Fruit fly (Drosophila melanogaster) whole organism, embryonic: ENCODE measurements around the gene CatB.

Experiments
- Blimp-1 ChIP-seq: fragments of 200-800 bp; sonication (Bioruptor generic); optimal IDR thresholded peaks from 3 replicates; lab custom pipeline; 2018; ENCODE audit warnings: missing biosample characterization, missing genetic modification characterization, mild to moderate bottlenecking, moderate library complexity, missing genetic modification reagents
- BtbVII ChIP-seq: fragments of 200-800 bp; sonication (Bioruptor generic); optimal IDR thresholded peaks from 3 replicates; lab custom pipeline; 2017; ENCODE audit warnings: missing biosample characterization, mild to moderate bottlenecking, missing genetic modification characterization
- CG11504 ChIP-seq: fragments of 200-800 bp; sonication (Bioruptor generic); optimal IDR thresholded peaks from 3 replicates; lab custom pipeline; 2019; ENCODE audit warnings: missing biosample characterization, mild to moderate bottlenecking, missing genetic modification characterization, moderate library complexity
- CG11723 ChIP-seq: fragments of 200-800 bp; sonication (Bioruptor generic); optimal IDR thresholded peaks from 2 replicates; lab custom pipeline; 2017; ENCODE audit warnings: missing biosample characterization, mild to moderate bottlenecking, missing genetic modification characterization
- CG12744 ChIP-seq: fragments of 200-800 bp; sonication (Bioruptor generic); optimal IDR thresholded peaks from 2 replicates; lab custom pipeline; 2016; ENCODE audit warnings: missing biosample characterization, missing genetic modification characterization
- CG13894 ChIP-seq: fragments of 200-800 bp; sonication (Bioruptor generic); optimal IDR thresholded peaks from 3 replicates; lab custom pipeline; 2018; ENCODE audit warnings: missing biosample characterization, mild to moderate bottlenecking, missing genetic modification characterization, moderate library complexity
- CG17361 ChIP-seq: fragments of 200-800 bp; sonication (Bioruptor generic); IDR thresholded peaks from 3 replicates; pipeline ENCODE4 v1.3.6; 2022; ENCODE audit warnings: missing biosample characterization, missing genetic modification characterization
- CG17568 ChIP-seq: fragments of 200-800 bp; sonication (Bioruptor generic); optimal IDR thresholded peaks from 2 replicates; lab custom pipeline; 2018; ENCODE audit warnings: missing biosample characterization, mild to moderate bottlenecking, missing genetic modification characterization, moderate library complexity
- CG1792 ChIP-seq: fragments of 200-800 bp; sonication (Bioruptor generic); optimal IDR thresholded peaks from 2 replicates; lab custom pipeline; 2016; ENCODE audit warnings: missing biosample characterization, missing genetic modification characterization
- CG18599 ChIP-seq: fragments of 200-800 bp; sonication (Bioruptor generic); optimal IDR thresholded peaks from 3 replicates; lab custom pipeline; 2017; ENCODE audit warnings: missing biosample characterization, missing genetic modification characterization, mild to moderate bottlenecking, moderate library complexity, missing genetic modification reagents
- CG2875 ChIP-seq: fragments of 200-800 bp; sonication (Bioruptor generic); optimal IDR thresholded peaks from 2 replicates; lab custom pipeline; 2017; ENCODE audit warnings: missing biosample characterization, mild to moderate bottlenecking, missing genetic modification characterization, missing genetic modification reagents
- CG3163 ChIP-seq: fragments of 200-800 bp; sonication (Bioruptor generic); optimal IDR thresholded peaks from 3 replicates; lab custom pipeline; 2016; ENCODE audit warnings: missing biosample characterization, missing genetic modification characterization
- CG32772 ChIP-seq: fragments of 200-800 bp; sonication (Bioruptor generic); IDR thresholded peaks from 2 replicates; pipeline ENCODE4 v1.3.6; 2022; ENCODE audit warnings: missing biosample characterization, missing genetic modification characterization
- CG33213 ChIP-seq: fragments of 200-800 bp; sonication (Bioruptor generic); optimal IDR thresholded peaks from 3 replicates; lab custom pipeline; 2016; ENCODE audit warnings: missing biosample characterization, missing genetic modification characterization
- CG4282 ChIP-seq: fragments of 200-800 bp; sonication (Bioruptor generic); optimal IDR thresholded peaks from 2 replicates; lab custom pipeline; 2016; ENCODE audit warnings: missing biosample characterization, missing genetic modification characterization
- CG7556 ChIP-seq: fragments of 200-800 bp; sonication (Bioruptor generic); optimal IDR thresholded peaks from 2 replicates; lab custom pipeline; 2017; ENCODE audit warnings: missing biosample characterization, mild to moderate bottlenecking, missing genetic modification characterization
- D ChIP-seq, 2 experiments: fragments of 200-800 bp in 1 of 2; fragments of >200 bp in 1 of 2; sonication (Bioruptor generic) in 1 of 2; optimal IDR thresholded peaks; 2 replicates in 1 of 2; 3 replicates in 1 of 2; lab custom pipeline; 2017; ENCODE audit warnings: mild to moderate bottlenecking in 1 of 2, missing biosample characterization in 1 of 2, missing genetic modification characterization in 1 of 2, missing genetic modification reagents in 1 of 2
- D19A ChIP-seq: fragments of 200-800 bp; optimal IDR thresholded peaks from 3 replicates; lab custom pipeline; 2019; ENCODE audit warnings: missing biosample characterization, mild to moderate bottlenecking, missing genetic modification characterization, moderate library complexity
- Deaf1 ChIP-seq: fragments of 200-800 bp; optimal IDR thresholded peaks from 3 replicates; lab custom pipeline; 2019; ENCODE audit warnings: missing biosample characterization, mild to moderate bottlenecking, missing genetic modification characterization, moderate library complexity
- Fer3 ChIP-seq: fragments of 200-800 bp; sonication (Bioruptor generic); optimal IDR thresholded peaks from 2 replicates; lab custom pipeline; 2018; ENCODE audit warnings: missing biosample characterization, mild to moderate bottlenecking, missing genetic modification characterization, moderate library complexity
- Hey ChIP-seq: fragments of 200-800 bp; sonication (Bioruptor generic); optimal IDR thresholded peaks from 3 replicates; lab custom pipeline; 2018; ENCODE audit warnings: missing biosample characterization, mild to moderate bottlenecking, missing genetic modification characterization
- HmgZ ChIP-seq: fragments of 200-800 bp; sonication (Bioruptor generic); optimal IDR thresholded peaks from 2 replicates; lab custom pipeline; 2018; ENCODE audit warnings: missing biosample characterization, mild to moderate bottlenecking, missing genetic modification characterization
- MBD-R2 ChIP-seq: fragments of 200-800 bp; sonication (Bioruptor generic); IDR thresholded peaks from 2 replicates; pipeline ENCODE4 v1.3.6; 2022; ENCODE audit warnings: missing biosample characterization, missing genetic modification characterization
- Rfx ChIP-seq: fragments of 200-800 bp; sonication (Bioruptor generic); IDR thresholded peaks from 2 replicates; pipeline ENCODE4 v1.3.6; 2022; ENCODE audit warnings: missing biosample characterization, missing genetic modification characterization
- ap ChIP-seq: fragments of 200-800 bp; sonication (Bioruptor generic); IDR thresholded peaks from 2 replicates; pipeline ENCODE4 v1.3.6; 2022; ENCODE audit warnings: missing biosample characterization, missing genetic modification characterization
- bsh ChIP-seq, 2 experiments: fragments of 200-800 bp; sonication (Bioruptor generic); optimal IDR thresholded peaks; 2 replicates each; lab custom pipeline; 2017 to 2018; ENCODE audit warnings: mild to moderate bottlenecking in 2 of 2, missing biosample characterization in 2 of 2, missing genetic modification characterization in 2 of 2, moderate library complexity in 1 of 2
- crol ChIP-seq: fragments of 200-800 bp; sonication (Bioruptor generic); IDR thresholded peaks from 2 replicates; pipeline ENCODE4 v1.3.6; 2022; ENCODE audit warnings: missing biosample characterization, missing genetic modification characterization
- dm ChIP-seq: fragments of 200-800 bp; sonication (Bioruptor generic); optimal IDR thresholded peaks from 3 replicates; lab custom pipeline; 2016; ENCODE audit warnings: missing biosample characterization, missing genetic modification characterization
- eve ChIP-seq, 2 experiments: fragments of >200 bp; optimal IDR thresholded peaks; 2 replicates each; lab custom pipeline; 2017; ENCODE audit warnings: missing biosample characterization in 2 of 2, missing genetic modification characterization in 2 of 2
- fd64A ChIP-seq: fragments of 200-800 bp; sonication (Bioruptor generic); optimal IDR thresholded peaks from 3 replicates; lab custom pipeline; 2018; ENCODE audit warnings: missing biosample characterization, mild to moderate bottlenecking, missing genetic modification characterization
- grn ChIP-seq: fragments of 200-800 bp; sonication (Bioruptor generic); optimal IDR thresholded peaks from 3 replicates; lab custom pipeline; 2017; ENCODE audit warnings: missing biosample characterization, missing genetic modification characterization
- hkb ChIP-seq, 2 experiments: fragments of 200-800 bp in 1 of 2; fragments of >200 bp in 1 of 2; sonication (Bioruptor generic) in 1 of 2; IDR thresholded peaks in 1 of 2; optimal IDR thresholded peaks in 1 of 2; 2 replicates each; pipeline versions ENCODE4 v1.3.6 to Lab custom; 2017 to 2022; ENCODE audit warnings: missing biosample characterization in 1 of 2, missing genetic modification characterization in 1 of 2
- hth ChIP-seq: fragments of >200 bp; optimal IDR thresholded peaks from 2 replicates; lab custom pipeline; 2017; ENCODE audit warnings: inconsistent platforms
- maf-S ChIP-seq: fragments of 200-800 bp; sonication (Bioruptor generic); optimal IDR thresholded peaks from 2 replicates; lab custom pipeline; 2016; ENCODE audit warnings: missing biosample characterization, missing genetic modification characterization
- mirr ChIP-seq: fragments of 200-800 bp; sonication (Bioruptor generic); optimal IDR thresholded peaks from 3 replicates; lab custom pipeline; 2018; ENCODE audit warnings: missing biosample characterization, mild to moderate bottlenecking, missing genetic modification characterization
- onecut ChIP-seq: fragments of 200-800 bp; sonication (Bioruptor generic); IDR thresholded peaks from 2 replicates; pipeline ENCODE4 v1.3.6; 2022; ENCODE audit warnings: missing biosample characterization, missing genetic modification characterization
- pros ChIP-seq: fragments of 200-800 bp; sonication (Bioruptor generic); optimal IDR thresholded peaks from 3 replicates; lab custom pipeline; 2019; ENCODE audit warnings: missing biosample characterization, mild to moderate bottlenecking, missing genetic modification characterization, moderate library complexity
- psq ChIP-seq: fragments of 200-800 bp; sonication (Bioruptor generic); optimal IDR thresholded peaks from 2 replicates; lab custom pipeline; 2017; ENCODE audit warnings: missing biosample characterization, missing genetic modification characterization
- schlank ChIP-seq: fragments of 200-800 bp; sonication (Bioruptor generic); optimal IDR thresholded peaks from 2 replicates; lab custom pipeline; 2018; ENCODE audit warnings: missing biosample characterization, mild to moderate bottlenecking, missing genetic modification characterization
- sens ChIP-seq: fragments of 200-800 bp; sonication (Bioruptor generic); peaks from one replicate; lab custom pipeline; 2016; ENCODE audit warnings: missing biosample characterization, missing genetic modification characterization
- seq ChIP-seq: fragments of 200-800 bp; sonication (Bioruptor generic); IDR thresholded peaks from 2 replicates; pipeline ENCODE4 v1.3.6; 2022; ENCODE audit warnings: missing biosample characterization, missing genetic modification characterization
- slbo ChIP-seq: fragments of 200-800 bp; sonication (Bioruptor generic); IDR thresholded peaks from 2 replicates; pipeline ENCODE4 v1.3.6; 2022; ENCODE audit warnings: missing biosample characterization, missing genetic modification characterization
- so ChIP-seq: fragments of 200-800 bp; sonication (Bioruptor generic); IDR thresholded peaks from 3 replicates; pipeline ENCODE4 v1.3.6; 2022; ENCODE audit warnings: missing biosample characterization, missing genetic modification characterization
- stc ChIP-seq: fragments of 200-800 bp; sonication (Bioruptor generic); IDR thresholded peaks from 2 replicates; pipeline ENCODE4 v1.3.6; 2022; ENCODE audit warnings: missing biosample characterization, missing genetic modification characterization
- sug ChIP-seq: fragments of 200-800 bp; optimal IDR thresholded peaks from 2 replicates; lab custom pipeline; 2019; ENCODE audit warnings: missing biosample characterization, mild to moderate bottlenecking, missing genetic modification characterization, moderate library complexity
- tio ChIP-seq: fragments of 200-800 bp; sonication (Bioruptor generic); optimal IDR thresholded peaks from 2 replicates; lab custom pipeline; 2017; ENCODE audit warnings: missing biosample characterization, missing genetic modification characterization, inconsistent platforms
- unpg ChIP-seq: fragments of 200-800 bp; sonication (Bioruptor generic); optimal IDR thresholded peaks from 3 replicates; lab custom pipeline; 2018; ENCODE audit warnings: missing biosample characterization, mild to moderate bottlenecking, missing genetic modification characterization, moderate library complexity
- zfh1 ChIP-seq: fragments of 200-800 bp; sonication (Bioruptor generic); IDR thresholded peaks from 3 replicates; pipeline ENCODE4 v1.3.6; 2022; ENCODE audit warnings: missing biosample characterization, missing genetic modification characterization

The CatB gene

dm6 chr2L:8697915-8698627 is 7.3 kb upstream of the CatB start (continued):
- TF ChIP-seq seq (GFP tag; lab: Robert Waterston, UW): no peak
- no peak for TF ChIP-seq maf-S
- no peak for TF ChIP-seq ap (GFP tag; lab: Robert Waterston, UW)
- TF ChIP-seq bsh (GFP tag; optimal IDR thresholded peaks at IDR 0.05; lab: Kevin White, UChicago): no peak
- no peak for TF ChIP-seq eve (GFP tag; optimal IDR thresholded peaks at IDR 0.05; lab: Kevin White, UChicago)
- TF ChIP-seq Hey (tag; lab: Kevin White, UChicago): peak; percentile 90
- no peak for TF ChIP-seq slbo
- TF ChIP-seq CG7556: peak; percentile 9
- TF ChIP-seq CG2875 (GFP tag; lab: Kevin White, UChicago): no peak
- 0 out of 2 replicates have a peak, but pooled peaks have one; percentile 8 for TF ChIP-seq stc
- TF ChIP-seq CG13894 (tag; lab: Kevin White, UChicago): no peak
- TF ChIP-seq CG12744 (GFP tag; lab: Kevin White, UChicago): no peak
- peak; percentile 31 for TF ChIP-seq schlank (tag; lab: Kevin White, UChicago)
- TF ChIP-seq pros (GFP tag; lab: Kevin White, UChicago): no peak
- TF ChIP-seq CG3163 (GFP tag; lab: Kevin White, UChicago): no peak
- no peak for TF ChIP-seq Rfx (GFP tag; lab: Robert Waterston, UW)

dm6 chr2L:8699895-8700314 is 5.5 kb upstream of the CatB start:
- TF ChIP-seq tio (GFP tag; lab: Kevin White, UChicago) (peak; percentile 13), onecut (GFP tag; lab: Robert Waterston, UW) (peak; percentile 43; the same call in 1 of the 2 replicates), zfh1 (GFP tag; lab: Robert Waterston, UW) (0 out of 3 replicates have a peak, but pooled peaks have one; percentile 16), CG13894 (tag; lab: Kevin White, UChicago) (peak; percentile 91), Fer3 (tag; lab: Kevin White, UChicago) (peak; percentile 55), grn (GFP tag; lab: Kevin White, UChicago) (peak; percentile 99), fd64A (peak; percentile 29), MBD-R2 (peak; percentile 25; the same call in 1 of the 2 replicates), so (GFP tag; lab: Robert Waterston, UW) (peak; percentile 25; the same call in 1 of the 3 replicates), psq (GFP tag; lab: Kevin White, UChicago) (no peak), CG17568 (GFP tag; lab: Kevin White, UChicago) (peak; percentile 75), CG11723 (peak; percentile 26), sens (peak; percentile 87), BtbVII (peak; percentile 68), D (optimal IDR thresholded peaks at IDR 0.05; lab: Kevin White, UChicago) (no peak), D (GFP tag; optimal IDR thresholded peaks at IDR 0.05; lab: Kevin White, UChicago) (no peak), mirr (GFP tag; lab: Kevin White, UChicago) (peak; percentile 98), Deaf1 (tag; lab: Kevin White, UChicago) (peak; percentile 98), CG1792 (GFP tag; lab: Kevin White, UChicago) (no peak), CG7556 (peak; percentile 37), sug (tag; lab: Kevin White, UChicago) (peak; percentile 93), Blimp-1 (GFP tag; lab: Kevin White, UChicago) (peak; percentile 63), unpg (GFP tag; lab: Kevin White, UChicago) (peak; percentile 61), CG32772 (no peak), CG4282 (no peak), CG33213 (peak; percentile 14), CG11504 (tag; lab: Kevin White, UChicago) (peak; percentile 47), crol (no peak), CG17361 (GFP tag; lab: Robert Waterston, UW) (no peak), dm (no peak), CG18599 (GFP tag; lab: Kevin White, UChicago) (peak; percentile 76), D19A (tag; lab: Kevin White, UChicago) (no peak), hth (no peak), hkb (optimal IDR thresholded peaks at IDR 0.05; lab: Kevin White, UChicago) (no peak), hkb (GFP tag; IDR thresholded peaks at IDR 0.05; lab: Robert Waterston, UW) (peak; percentile 64), HmgZ (tag; lab: Kevin White, UChicago) (peak; percentile 67)
